Fruit fly (Drosophila melanogaster) whole organism, embryonic: ENCODE data around the gene Tm1.

Experiments used
- CG12659 ChIP-seq: fragments of 200-800 bp; sonication (Bioruptor generic); optimal IDR thresholded peaks from 3 replicates; lab custom pipeline; 2017; ENCODE audit warnings: mild to moderate bottlenecking, missing biosample characterization, missing genetic modification reagents, missing genetic modification characterization
- CG32532 ChIP-seq: fragments of 200-800 bp; sonication (Bioruptor generic); IDR thresholded peaks from 2 replicates; pipeline ENCODE4 v1.3.6; 2022; ENCODE audit warnings: missing biosample characterization, missing genetic modification characterization
- CG43689 ChIP-seq: fragments of 200-800 bp; sonication (Bioruptor generic); IDR thresholded peaks from 2 replicates; pipeline ENCODE4 v1.3.6; 2022; ENCODE audit warnings: missing biosample characterization, missing genetic modification characterization
- CG7928 ChIP-seq: fragments of 200-800 bp; sonication (Bioruptor generic); optimal IDR thresholded peaks from 2 replicates; lab custom pipeline; 2017; ENCODE audit warnings: missing biosample characterization, mild to moderate bottlenecking, missing genetic modification characterization
- CG9215 ChIP-seq: fragments of 200-800 bp; sonication (Bioruptor generic); IDR thresholded peaks from 2 replicates; pipeline ENCODE4 v1.3.6; 2022; ENCODE audit warnings: missing biosample characterization, missing genetic modification characterization
- tap ChIP-seq: fragments of 200-800 bp; optimal IDR thresholded peaks from 3 replicates; lab custom pipeline; 2019; ENCODE audit warnings: missing biosample characterization, mild to moderate bottlenecking, missing genetic modification characterization, moderate library complexity

DNA sequence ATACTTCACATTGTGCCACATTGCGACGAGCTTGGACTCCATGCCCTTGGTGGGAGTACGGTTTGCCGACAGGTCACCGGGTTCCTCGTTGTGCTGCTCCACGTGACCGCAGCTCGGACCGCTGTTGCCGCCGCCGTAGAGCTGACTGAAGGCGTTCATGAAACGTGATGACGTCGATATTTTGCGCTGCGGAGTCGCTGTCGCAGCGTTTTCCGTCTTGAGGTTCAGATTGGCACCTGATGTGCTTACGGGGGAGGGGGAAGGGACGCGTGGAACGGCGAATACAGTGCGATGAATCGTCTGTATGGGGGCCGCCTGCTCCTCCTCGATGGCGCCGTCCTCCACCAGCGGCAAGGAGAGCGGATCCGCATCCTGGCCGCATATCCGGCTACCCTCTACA lies 78.1 kb downstream of the Tm1 start:
- no peak for TF ChIP-seq CG32532 (GFP tag; lab: Robert Waterston, UW)
- TF ChIP-seq tap (tag; lab: Kevin White, UChicago), result no peak
- TF ChIP-seq CG9215, result no peak
- no peak for TF ChIP-seq CG7928 (GFP tag; lab: Kevin White, UChicago)
- TF ChIP-seq CG43689, result no peak
- TF ChIP-seq CG12659 (GFP tag; lab: Kevin White, UChicago), result no peak
